Worm (Caenorhabditis elegans) whole organism, L1 larva: ENCODE measurements around the gene K09C8.2.
A peak's percentile ranks its signal among the peaks of the same experiment; 100 is the strongest.

Experiments used
- C04F5.9 ChIP-seq: sonication (generic microtip); optimal IDR thresholded peaks from 2 replicates; lab custom pipeline; 2016; ENCODE audit warnings: missing genetic modification characterization, missing compliant biosample characterization
- F16B12.6 ChIP-seq: fragments of 150-350 bp; optimal IDR thresholded peaks from 2 replicates; lab custom pipeline; 2014; ENCODE audit warnings: missing biosample characterization, missing genetic modification characterization
- Y116A8C.19 ChIP-seq: sonication (generic microtip); optimal IDR thresholded peaks from 2 replicates; lab custom pipeline; 2016; ENCODE audit warnings: missing compliant biosample characterization, missing genetic modification characterization, borderline replicate concordance
- alr-1 ChIP-seq: fragments of 200-800 bp; sonication (Bioruptor generic); optimal IDR thresholded peaks from 2 replicates; lab custom pipeline; 2018; ENCODE audit warnings: borderline replicate concordance, mild to moderate bottlenecking, missing genetic modification characterization, missing compliant biosample characterization
- ama-1 ChIP-seq: fragments of 150-350 bp; optimal IDR thresholded peaks from 2 replicates; lab custom pipeline; 2014
- blmp-1 ChIP-seq: fragments of 150-350 bp; optimal IDR thresholded peaks from 2 replicates; lab custom pipeline; 2014; ENCODE audit warnings: missing biosample characterization, missing genetic modification characterization
- ceh-8 ChIP-seq: fragments of 200-800 bp; sonication (Bioruptor generic); optimal IDR thresholded peaks from 2 replicates; lab custom pipeline; 2018; ENCODE audit warnings: mild to moderate bottlenecking, missing genetic modification characterization, moderate library complexity, missing compliant biosample characterization
- efl-1 ChIP-seq, 4 experiments: fragments of 150-350 bp; optimal IDR thresholded peaks in 3 of 4; peaks in 1 of 4; 1 replicate in 1 of 4; 2 replicates in 3 of 4; lab custom pipeline; 2014; ENCODE audit warnings: missing biosample characterization in 2 of 4, missing genetic modification characterization in 2 of 4, missing genetic modification reagents in 2 of 4
- elt-2 ChIP-seq: sonication (generic microtip); optimal IDR thresholded peaks from 2 replicates; lab custom pipeline; 2016; ENCODE audit warnings: missing genetic modification characterization, mild to moderate bottlenecking, inconsistent platforms, missing compliant biosample characterization, missing genetic modification reagents
- elt-3 ChIP-seq, 6 experiments: fragments of 150-350 bp in 1 of 6; sonication (generic microtip); optimal IDR thresholded peaks; 2 replicates each; lab custom pipeline; 2017 to 2018; ENCODE audit warnings: missing biosample characterization in 6 of 6, missing genetic modification characterization in 6 of 6, inconsistent platforms in 1 of 6
- ets-5 ChIP-seq: fragments of 200-800 bp; sonication (Bioruptor generic); IDR thresholded peaks from 2 replicates; pipeline ENCODE4 v1.3.6; 2022; ENCODE audit warnings: missing genetic modification characterization, missing compliant biosample characterization
- fkh-4 ChIP-seq: sonication (generic microtip); optimal IDR thresholded peaks from 2 replicates; lab custom pipeline; 2016; ENCODE audit warnings: missing compliant biosample characterization, missing genetic modification characterization, borderline replicate concordance
- grh-1 ChIP-seq: fragments of 200-800 bp; sonication (Bioruptor generic); IDR thresholded peaks from 2 replicates; pipeline ENCODE4 v1.3.6; 2022; ENCODE audit warnings: missing genetic modification reagents, missing genetic modification characterization, missing compliant biosample characterization
- hpl-2 ChIP-seq: fragments of 150-350 bp; optimal IDR thresholded peaks from 2 replicates; lab custom pipeline; 2014; ENCODE audit warnings: missing biosample characterization, missing genetic modification reagents, missing genetic modification characterization
- lin-13 ChIP-seq: fragments of 150-350 bp; optimal IDR thresholded peaks from 2 replicates; lab custom pipeline; 2014; ENCODE audit warnings: missing biosample characterization, missing genetic modification reagents, missing genetic modification characterization
- lin-14 ChIP-seq: fragments of 200-800 bp; sonication (Bioruptor generic); optimal IDR thresholded peaks from 2 replicates; lab custom pipeline; 2018; ENCODE audit warnings: mild to moderate bottlenecking, missing genetic modification characterization, moderate library complexity, missing compliant biosample characterization
- lin-15B ChIP-seq: fragments of 150-350 bp; sonication (generic microtip); optimal IDR thresholded peaks from 3 replicates; lab custom pipeline; 2014; ENCODE audit warnings: missing biosample characterization, missing genetic modification characterization
- lin-35 ChIP-seq, 2 experiments: fragments of 150-350 bp; optimal IDR thresholded peaks; 2 replicates each; lab custom pipeline; 2014; ENCODE audit warnings: missing biosample characterization in 2 of 2, missing genetic modification characterization in 2 of 2, missing genetic modification reagents in 2 of 2
- mab-9 ChIP-seq: fragments of 200-800 bp; sonication (Bioruptor generic); IDR thresholded peaks from 2 replicates; pipeline ENCODE4 v1.3.6; 2022; ENCODE audit warnings: missing genetic modification reagents, missing genetic modification characterization, missing compliant biosample characterization
- mdl-1 ChIP-seq, 2 experiments: fragments of 150-350 bp; optimal IDR thresholded peaks; 2 replicates each; lab custom pipeline; 2014 to 2017; ENCODE audit warnings: missing biosample characterization in 2 of 2, missing genetic modification characterization in 2 of 2, inconsistent platforms in 1 of 2
- mef-2 ChIP-seq: fragments of 150-350 bp; optimal IDR thresholded peaks from 2 replicates; lab custom pipeline; 2014; ENCODE audit warnings: missing biosample characterization, missing genetic modification characterization
- nhr-19 ChIP-seq: fragments of 200-800 bp; sonication (Bioruptor generic); conservative IDR thresholded peaks from 2 replicates; pipeline ENCODE4 v1.3.6; 2022; ENCODE audit warnings: missing genetic modification characterization, missing compliant biosample characterization
- nhr-20 ChIP-seq: sonication (generic microtip); optimal IDR thresholded peaks from 2 replicates; lab custom pipeline; 2016; ENCODE audit warnings: mild to moderate bottlenecking, missing genetic modification characterization, missing compliant biosample characterization
- nhr-77 ChIP-seq: fragments of 150-350 bp; optimal IDR thresholded peaks from 2 replicates; lab custom pipeline; 2014; ENCODE audit warnings: missing biosample characterization, missing genetic modification characterization
- nhr-84 ChIP-seq: sonication (generic microtip); optimal IDR thresholded peaks from 2 replicates; lab custom pipeline; 2017; ENCODE audit warnings: missing biosample characterization, missing genetic modification characterization
- nhr-85 ChIP-seq: sonication (generic microtip); peaks from one replicate; lab custom pipeline; 2016; ENCODE audit warnings: missing genetic modification characterization, inconsistent platforms, missing compliant biosample characterization
- nhr-90 ChIP-seq: sonication (generic microtip); optimal IDR thresholded peaks from 2 replicates; lab custom pipeline; 2016; ENCODE audit warnings: mild to moderate bottlenecking, missing genetic modification characterization, missing compliant biosample characterization; ENCODE audit not compliant: poor library complexity
- pqm-1 ChIP-seq: sonication (generic microtip); optimal IDR thresholded peaks from 3 replicates; lab custom pipeline; 2017; ENCODE audit warnings: missing biosample characterization, missing genetic modification characterization
- rnt-1 ChIP-seq: sonication (generic microtip); optimal IDR thresholded peaks from 2 replicates; lab custom pipeline; 2016; ENCODE audit warnings: mild to moderate bottlenecking, missing genetic modification characterization, moderate library complexity, missing compliant biosample characterization
- sox-4 ChIP-seq: sonication (generic microtip); optimal IDR thresholded peaks from 2 replicates; lab custom pipeline; 2016; ENCODE audit warnings: missing genetic modification characterization, missing compliant biosample characterization
- tbx-2 ChIP-seq: sonication (generic microtip); optimal IDR thresholded peaks from 2 replicates; lab custom pipeline; 2016; ENCODE audit warnings: missing genetic modification characterization, missing compliant biosample characterization
- vab-15 ChIP-seq: sonication (generic microtip); optimal IDR thresholded peaks from 2 replicates; lab custom pipeline; 2017; ENCODE audit warnings: missing genotype, mild to moderate bottlenecking, missing genetic modification characterization, missing compliant biosample characterization
- ztf-4 ChIP-seq: fragments of 150-350 bp; optimal IDR thresholded peaks from 2 replicates; lab custom pipeline; 2014; ENCODE audit warnings: missing biosample characterization, missing genetic modification characterization

The K09C8.2 gene

ce11 chrX:10927136-10927535 is 32.1 kb upstream of the K09C8.2 start:
- no peak for TF ChIP-seq alr-1
- no peak for TF ChIP-seq ama-1 (lab: Kevin White, UChicago)
- TF ChIP-seq C04F5.9 (tag; lab: Kevin White, UChicago), result no peak
- TF ChIP-seq efl-1 (optimal IDR thresholded peaks at IDR 0.05; lab: Kevin White, UChicago), result no peak
- no peak for TF ChIP-seq efl-1 (GFP tag; optimal IDR thresholded peaks at IDR 0.05 in 1 of 2; lab: Kevin White, UChicago)
- no peak for TF ChIP-seq mef-2 (tag; lab: Kevin White, UChicago)
- no peak for TF ChIP-seq lin-35 (GFP tag; optimal IDR thresholded peaks at IDR 0.05; lab: Kevin White, UChicago)
- no peak for TF ChIP-seq lin-13 (GFP tag; lab: Kevin White, UChicago)
- no peak for TF ChIP-seq nhr-90
- TF ChIP-seq vab-15 (tag; lab: Kevin White, UChicago), result no peak

DNA sequence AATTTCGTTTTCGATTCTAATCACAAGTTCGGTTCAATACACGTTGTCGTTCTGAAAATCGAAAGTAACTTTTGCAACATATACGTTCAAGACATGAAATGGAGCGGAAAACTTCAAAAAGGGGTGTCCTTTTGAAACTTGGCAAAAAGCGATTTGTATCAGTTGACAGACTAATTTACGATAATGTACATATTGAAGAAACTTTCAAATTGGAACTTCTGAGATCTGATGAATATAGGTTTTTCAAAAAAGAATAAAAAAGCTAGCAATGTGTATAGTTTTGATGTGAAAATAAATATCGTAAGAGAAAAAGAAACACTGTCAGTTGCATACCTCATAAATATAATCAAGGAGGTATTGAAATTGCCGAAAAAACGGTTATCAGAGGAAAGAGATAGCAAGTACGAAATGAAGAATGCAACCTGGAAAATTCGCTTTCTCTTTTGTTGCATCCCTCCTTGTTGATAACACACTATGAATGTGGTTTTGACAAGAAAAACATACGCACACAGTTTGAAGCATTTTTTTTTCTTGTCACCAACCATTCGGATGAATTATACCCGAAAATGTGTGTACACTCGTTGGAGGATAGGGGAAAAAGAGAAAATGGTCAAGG is 30.2 kb upstream of the K09C8.2 start, which contains the start of gene dgn-1:
dgn-1 (minus strand) TSS at position 51 of the 616 bp plus-strand sequence.
- TF ChIP-seq blmp-1 (tag; lab: Kevin White, UChicago) (peak; percentile 66), lin-14 (GFP tag; lab: Kevin White, UChicago) (peak; percentile 46), elt-2 (tag; lab: Kevin White, UChicago) (peak; percentile 58), nhr-20 (peak; percentile 1), vab-15 (tag; lab: Kevin White, UChicago) (no peak), ets-5 (no peak), F16B12.6 (tag; lab: Kevin White, UChicago) (no peak), rnt-1 (tag; lab: Kevin White, UChicago) (no peak), lin-35 (GFP tag; optimal IDR thresholded peaks at IDR 0.05; lab: Kevin White, UChicago) (peak in 1 of 2 experiments; percentile 12), nhr-85 (tag; lab: Kevin White, UChicago) (no peak), mab-9 (GFP tag; lab: Robert Waterston, UW) (no peak), pqm-1 (tag; lab: Kevin White, UChicago) (peak; percentile 37)

ce11 chrX:10932087-10932486 is 27.1 kb upstream of the K09C8.2 start:
- TF ChIP-seq lin-14 (GFP tag; lab: Kevin White, UChicago) (peak; percentile 1), ets-5 (no peak)

DNA sequence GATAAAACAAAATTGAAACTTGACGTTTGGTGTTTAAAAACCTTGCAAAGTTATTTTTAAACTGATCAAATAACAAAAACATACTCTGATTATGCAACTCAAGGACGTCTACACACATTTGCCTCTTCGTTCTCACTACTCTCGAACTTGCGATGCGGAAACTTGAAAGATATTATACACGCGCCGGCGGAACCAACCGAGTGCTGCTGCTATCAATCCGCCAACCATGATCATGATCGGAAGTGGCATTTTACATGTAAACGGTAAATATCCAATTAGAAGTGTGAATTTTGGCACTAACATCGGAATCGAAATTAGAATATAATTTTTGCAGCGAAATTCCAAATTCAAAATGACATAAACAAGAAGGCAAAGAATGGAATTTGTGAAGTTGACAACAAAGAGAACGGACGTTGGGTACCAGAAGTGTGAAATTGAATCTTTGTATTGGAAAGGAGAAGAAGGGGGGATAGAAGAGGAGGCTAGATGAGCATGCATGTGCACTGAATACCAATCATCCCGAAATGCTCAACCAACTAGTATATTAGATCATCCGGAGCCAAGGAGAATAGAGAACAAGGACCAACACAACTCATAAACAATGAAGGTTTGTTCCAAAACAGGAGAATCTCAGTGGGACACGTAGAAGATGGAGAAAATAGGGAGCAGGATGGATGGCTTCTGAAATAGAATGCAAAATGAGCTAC is 25.8 kb upstream of the K09C8.2 start:
- no peak for TF ChIP-seq grh-1 (GFP tag; lab: Robert Waterston, UW)
- TF ChIP-seq tbx-2, result peak; percentile 12
- peak; percentile 51 for TF ChIP-seq lin-14 (GFP tag; lab: Kevin White, UChicago)
- TF ChIP-seq Y116A8C.19 (tag; lab: Kevin White, UChicago), result no peak
- peak; percentile 71 for TF ChIP-seq nhr-85 (tag; lab: Kevin White, UChicago)
- TF ChIP-seq elt-3 (tag; optimal IDR thresholded peaks at IDR 0.05; lab: Kevin White, UChicago), result peak in 1 of 6 experiments; percentile 57
- no peak for TF ChIP-seq efl-1 (optimal IDR thresholded peaks at IDR 0.05; lab: Kevin White, UChicago)
- peak in 1 of 2 experiments; percentile 78 for TF ChIP-seq efl-1 (GFP tag; optimal IDR thresholded peaks at IDR 0.05 in 1 of 2; lab: Kevin White, UChicago)
- TF ChIP-seq mdl-1 (tag; optimal IDR thresholded peaks at IDR 0.05; lab: Kevin White, UChicago), result no peak
- TF ChIP-seq fkh-4 (tag; lab: Kevin White, UChicago), result no peak

- no peak for TF ChIP-seq elt-2 (tag; lab: Kevin White, UChicago)
- TF ChIP-seq mdl-1 (tag; optimal IDR thresholded peaks at IDR 0.05; lab: Kevin White, UChicago), result no peak
- no peak for TF ChIP-seq nhr-77 (tag; lab: Kevin White, UChicago)
- no peak for TF ChIP-seq ztf-4
- TF ChIP-seq lin-15B (tag; lab: Kevin White, UChicago), result no peak
- TF ChIP-seq elt-3 (tag; optimal IDR thresholded peaks at IDR 0.05; lab: Kevin White, UChicago), result no peak
- no peak for TF ChIP-seq hpl-2 (GFP tag; lab: Kevin White, UChicago)
- TF ChIP-seq ama-1 (lab: Kevin White, UChicago), result no peak
- no peak for TF ChIP-seq nhr-90
- TF ChIP-seq sox-4 (tag; lab: Kevin White, UChicago), result no peak
- no peak for TF ChIP-seq ceh-8 (GFP tag; lab: Kevin White, UChicago)
- no peak for TF ChIP-seq nhr-84 (tag; lab: Kevin White, UChicago)
- TF ChIP-seq nhr-19, result no peak
- TF ChIP-seq, all 84 proteins: peak for 0
Measured at ce11 chrX:10941255-10941654, 18.0 kb upstream of the K09C8.2 start, which contains the start of gene pho-7. Gene pho-7, minus strand, starts transcription at chrX:10941355.
